Fruit fly (Drosophila melanogaster): ENCODE results near the gene PGRP-LC.

PGRP-LC gene

dm6 chr3L:9360217-9360692 lies 21.6 kb downstream of the PGRP-LC start, which contains the start of gene Pdxk (continued):
- TF ChIP-seq ewg (GFP tag; optimal IDR thresholded peaks at IDR 0.05) (no peak), CG11560 (tag; IDR thresholded peaks at IDR 0.05) (no peak), phol (tag; optimal IDR thresholded peaks at IDR 0.05) (no peak), eve (GFP tag; optimal IDR thresholded peaks at IDR 0.05) (no peak), CG31388 (GFP tag; optimal IDR thresholded peaks at IDR 0.05) (no peak), lilli (GFP tag; optimal IDR thresholded peaks at IDR 0.05) (no peak), cwo (GFP tag; optimal IDR thresholded peaks at IDR 0.05) (peak; percentile 25), CG1233 (GFP tag; optimal IDR thresholded peaks at IDR 0.05) (peak; percentile 6), Dip2 (GFP tag; IDR thresholded peaks at IDR 0.05) (no peak), BtbVII (GFP tag; optimal IDR thresholded peaks at IDR 0.05) (peak; percentile 24), CG9437 (GFP tag; optimal IDR thresholded peaks at IDR 0.05) (peak; percentile 47), Camta (GFP tag; optimal IDR thresholded peaks at IDR 0.05) (no peak), CG4820 (GFP tag; optimal IDR thresholded peaks at IDR 0.05) (no peak), mam (GFP tag; optimal IDR thresholded peaks at IDR 0.05) (peak; percentile 10), CG8944 (GFP tag; optimal IDR thresholded peaks at IDR 0.05) (no peak), Optix (GFP tag; IDR thresholded peaks at IDR 0.05) (no peak), CG4730 (GFP tag; IDR thresholded peaks at IDR 0.05) (no peak), CG2889 (GFP tag; IDR thresholded peaks at IDR 0.05) (no peak), gem (tag; optimal IDR thresholded peaks at IDR 0.05) (no peak), ci (GFP tag; IDR thresholded peaks at IDR 0.05) (no peak), MESR4 (GFP tag; optimal IDR thresholded peaks at IDR 0.05) (peak; percentile 53), bcd (GFP tag; optimal IDR thresholded peaks at IDR 0.05) (no peak), oc (tag; optimal IDR thresholded peaks at IDR 0.05) (no peak), CG10959 (GFP tag; IDR thresholded peaks at IDR 0.05) (no peak), Abd-B (GFP tag; optimal IDR thresholded peaks at IDR 0.05) (no peak), Sox102F (GFP tag; optimal IDR thresholded peaks at IDR 0.05) (no peak), sug (tag; optimal IDR thresholded peaks at IDR 0.05) (peak; percentile 94), hbn (GFP tag; IDR thresholded peaks at IDR 0.05; ENCODE audit: partially characterized antibody) (0 out of 2 replicates have a peak, but pooled peaks have one; percentile 22), ERR (GFP tag; optimal IDR thresholded peaks at IDR 0.05) (peak; percentile 19), YL-1 (GFP tag; optimal IDR thresholded peaks at IDR 0.05) (peak; percentile 29), E2f1 (GFP tag; IDR thresholded peaks at IDR 0.05) (peak; percentile 10; the same call in 1 of the 2 replicates), CG31441 (GFP tag; IDR thresholded peaks at IDR 0.05) (0 out of 2 replicates have a peak, but pooled peaks have one; percentile 21), psq (GFP tag; optimal IDR thresholded peaks at IDR 0.05) (no peak), Pdp1 (GFP tag; optimal IDR thresholded peaks at IDR 0.05) (peak in 1 of 2 experiments; percentile 91), Hey (tag; optimal IDR thresholded peaks at IDR 0.05) (no peak), abd-A (tag; optimal IDR thresholded peaks at IDR 0.05) (no peak), pb (GFP tag; optimal IDR thresholded peaks at IDR 0.05) (no peak), CG10462 (GFP tag; optimal IDR thresholded peaks at IDR 0.05) (no peak), CG7357 (GFP tag; IDR thresholded peaks at IDR 0.05) (no peak), ttk (GFP tag; IDR thresholded peaks at IDR 0.05) (peak; percentile 39; the same call in 1 of the 2 replicates), CG30431 (GFP tag; optimal IDR thresholded peaks at IDR 0.05) (no peak), zen (tag; optimal IDR thresholded peaks at IDR 0.05) (no peak), CG7372 (GFP tag; IDR thresholded peaks at IDR 0.05) (no peak), Med (GFP tag) (peak; percentile 81), CG14667 (GFP tag; IDR thresholded peaks at IDR 0.05) (no peak), CG17385 (GFP tag; optimal IDR thresholded peaks at IDR 0.05) (peak; percentile 32), chif (GFP tag; optimal IDR thresholded peaks at IDR 0.05) (no peak), Ravus (GFP tag; IDR thresholded peaks at IDR 0.05) (no peak), amos (GFP tag; IDR thresholded peaks at IDR 0.05; ENCODE audit: partially characterized antibody) (0 out of 2 replicates have a peak, but pooled peaks have one; percentile 24), Dad (GFP tag; optimal IDR thresholded peaks at IDR 0.05) (no peak), peb (GFP tag; IDR thresholded peaks at IDR 0.05) (no peak)
